Fruit fly (Drosophila melanogaster): ENCODE data around the gene Taf3.

DNA sequence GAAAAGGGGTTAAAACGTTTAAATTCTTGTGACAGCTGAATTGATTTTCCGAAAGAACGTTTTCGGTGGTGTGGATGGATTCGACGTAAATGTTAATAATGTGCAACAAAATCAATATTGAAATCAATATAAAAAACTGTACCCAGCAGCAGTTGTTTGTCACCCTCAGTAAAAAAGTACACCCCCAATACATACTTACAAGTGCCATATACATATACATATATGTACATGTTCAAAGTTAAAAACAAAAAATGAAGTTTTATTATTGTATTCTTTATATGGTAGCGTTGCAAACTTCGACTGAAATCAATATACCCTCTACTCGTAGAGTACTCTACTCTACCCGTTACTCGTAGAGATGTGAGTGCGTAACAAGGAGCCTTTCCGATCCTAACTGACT is 20.9 kb upstream of the Taf3 start:
- TF ChIP-seq pad (GFP tag; optimal IDR thresholded peaks at IDR 0.05) (no peak), Clk (GFP tag; optimal IDR thresholded peaks at IDR 0.05) (no peak), bab1 (GFP tag; optimal IDR thresholded peaks at IDR 0.05) (no peak), CG14711 (tag; optimal IDR thresholded peaks at IDR 0.05) (no peak), CG7101 (tag; optimal IDR thresholded peaks at IDR 0.05) (no peak), ovo (GFP tag; optimal IDR thresholded peaks at IDR 0.05) (no peak), CG1620 (GFP tag; optimal IDR thresholded peaks at IDR 0.05) (no peak), cic (GFP tag; optimal IDR thresholded peaks at IDR 0.05) (no peak), CG11617 (GFP tag; optimal IDR thresholded peaks at IDR 0.05) (no peak)

All from whole organism, adult.